Fruit fly (Drosophila melanogaster): ENCODE results near the gene CG11357.

- no peak for TF ChIP-seq fd59A (GFP tag; optimal IDR thresholded peaks at IDR 0.05)
- TF ChIP-seq CG6792 (GFP tag; optimal IDR thresholded peaks at IDR 0.05): no peak
- no peak for TF ChIP-seq CG9139 (GFP tag; optimal IDR thresholded peaks at IDR 0.05)
These were observed 13.3 kb downstream of the CG11357 start, which contains the start of gene CG33777 for dm6 chr3L:4555136-4555535.
